Worm (Caenorhabditis elegans): ENCODE results near the gene fbxl-4.

DNA sequence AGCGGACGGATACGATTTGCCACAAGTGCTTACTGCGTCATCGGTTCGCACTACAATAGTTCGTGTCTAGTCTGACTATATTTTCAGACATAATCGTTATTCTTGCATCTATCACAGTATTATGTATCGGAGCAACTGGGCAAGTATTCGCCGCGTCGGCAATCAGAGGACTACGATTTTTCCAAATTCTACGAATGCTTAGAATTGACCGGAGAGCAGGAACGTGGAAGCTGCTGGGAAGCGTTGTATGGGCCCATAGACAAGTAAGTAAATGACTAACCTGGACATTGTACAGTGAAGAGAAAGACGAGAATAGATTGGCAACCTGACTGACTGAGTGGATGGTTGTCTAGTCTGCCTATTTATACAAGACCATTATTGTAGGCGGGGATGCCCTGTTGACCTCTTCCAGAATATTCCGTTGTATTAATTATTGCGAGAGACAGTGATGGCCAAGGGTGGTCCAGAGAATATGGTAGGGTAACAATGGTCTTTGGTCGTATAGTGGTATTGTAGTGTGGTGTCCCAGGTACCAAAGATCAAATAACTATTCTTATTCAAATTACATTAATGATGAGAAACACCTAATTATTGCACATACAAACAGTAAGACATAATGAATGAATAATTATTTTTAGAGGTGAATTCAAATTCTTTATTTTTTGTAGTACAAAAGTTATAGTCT is 34.1 kb downstream of the fbxl-4 start, which contains the start of gene clec-266:
- peak; percentile 94 for TF ChIP-seq ama-1 (optimal IDR thresholded peaks at IDR 0.05)
- TF ChIP-seq ets-7 (tag; optimal IDR thresholded peaks at IDR 0.05): no peak
- TF ChIP-seq tbx-11 (GFP tag; IDR thresholded peaks at IDR 0.05): no peak
- no peak for TF ChIP-seq F13C5.2 (tag; optimal IDR thresholded peaks at IDR 0.05)
- no peak for TF ChIP-seq aly-1 (tag; optimal IDR thresholded peaks at IDR 0.05)
- no peak for TF ChIP-seq tbx-37 (GFP tag; conservative IDR thresholded peaks at IDR 0.05)
- no peak for TF ChIP-seq hmg-4 (GFP tag; optimal IDR thresholded peaks at IDR 0.05)

Measured in whole organism, early embryonic.